Worm (Caenorhabditis elegans) whole organism, L2 larva: ENCODE results near the gene ugt-11.

ENCODE experiments used
- F13H6.1 ChIP-seq: sonication (generic microtip); optimal IDR thresholded peaks from 2 replicates; lab custom pipeline; 2016; ENCODE audit warnings: missing genetic modification characterization, missing compliant biosample characterization
- ama-1 ChIP-seq: fragments of 150-350 bp; optimal IDR thresholded peaks from 2 replicates; lab custom pipeline; 2018; ENCODE audit warnings: inconsistent platforms
- ceh-82 ChIP-seq: fragments of 150-350 bp; optimal IDR thresholded peaks from 2 replicates; lab custom pipeline; 2014; ENCODE audit warnings: missing biosample characterization, missing genetic modification characterization
- egl-27 ChIP-seq: sonication (generic microtip); optimal IDR thresholded peaks from 3 replicates; lab custom pipeline; 2017; ENCODE audit warnings: missing biosample characterization, missing genetic modification reagents, missing genetic modification characterization
- elt-1 ChIP-seq: fragments of 150-350 bp; optimal IDR thresholded peaks from 2 replicates; lab custom pipeline; 2014; ENCODE audit warnings: missing biosample characterization, missing genetic modification characterization
- lin-13 ChIP-seq: fragments of 150-350 bp; optimal IDR thresholded peaks from 2 replicates; lab custom pipeline; 2014; ENCODE audit warnings: missing biosample characterization, missing genetic modification reagents, missing genetic modification characterization
- nhr-11 ChIP-seq: fragments of 150-350 bp; optimal IDR thresholded peaks from 2 replicates; lab custom pipeline; 2014; ENCODE audit warnings: missing biosample characterization, missing genetic modification characterization
- skn-1 ChIP-seq: sonication (generic microtip); optimal IDR thresholded peaks from 2 replicates; lab custom pipeline; 2017; ENCODE audit warnings: missing biosample characterization, missing genetic modification characterization
- sma-9 ChIP-seq, 2 experiments: fragments of 150-350 bp in 1 of 2; sonication (generic microtip) in 1 of 2; optimal IDR thresholded peaks; 2 replicates each; lab custom pipeline; 2014 to 2016; ENCODE audit warnings: missing genetic modification characterization in 2 of 2, mild to moderate bottlenecking in 1 of 2, missing biosample characterization in 1 of 2, missing compliant biosample characterization in 1 of 2, missing genetic modification reagents in 1 of 2, moderate library complexity in 1 of 2
- unc-39 ChIP-seq: fragments of 150-350 bp; optimal IDR thresholded peaks from 2 replicates; lab custom pipeline; 2014; ENCODE audit warnings: missing biosample characterization, missing genetic modification characterization
- unc-55 ChIP-seq: fragments of 150-350 bp; sonication (generic microtip); optimal IDR thresholded peaks from 3 replicates; lab custom pipeline; 2014; ENCODE audit warnings: missing biosample characterization, missing genetic modification reagents, missing genetic modification characterization

- TF ChIP-seq sma-9 (GFP tag; optimal IDR thresholded peaks at IDR 0.05; lab: Kevin White, UChicago) (no peak), sma-9 (tag; optimal IDR thresholded peaks at IDR 0.05; lab: Kevin White, UChicago) (no peak), nhr-11 (tag; lab: Kevin White, UChicago) (no peak), ama-1 (no peak), unc-39 (no peak), elt-1 (tag; lab: Kevin White, UChicago) (no peak), egl-27 (tag; lab: Kevin White, UChicago) (no peak), lin-13 (GFP tag; lab: Kevin White, UChicago) (no peak), ceh-82 (tag; lab: Kevin White, UChicago) (no peak), F13H6.1 (no peak), unc-55 (GFP tag; lab: Kevin White, UChicago) (no peak), skn-1 (no peak)
These were observed 13.5 kb downstream of the ugt-11 start, which contains the start of gene str-32 for ce11 chrV:4881377-4881776.
